Fruit fly (Drosophila melanogaster): ENCODE data around the gene CG3862.

CG3862 gene

DNA sequence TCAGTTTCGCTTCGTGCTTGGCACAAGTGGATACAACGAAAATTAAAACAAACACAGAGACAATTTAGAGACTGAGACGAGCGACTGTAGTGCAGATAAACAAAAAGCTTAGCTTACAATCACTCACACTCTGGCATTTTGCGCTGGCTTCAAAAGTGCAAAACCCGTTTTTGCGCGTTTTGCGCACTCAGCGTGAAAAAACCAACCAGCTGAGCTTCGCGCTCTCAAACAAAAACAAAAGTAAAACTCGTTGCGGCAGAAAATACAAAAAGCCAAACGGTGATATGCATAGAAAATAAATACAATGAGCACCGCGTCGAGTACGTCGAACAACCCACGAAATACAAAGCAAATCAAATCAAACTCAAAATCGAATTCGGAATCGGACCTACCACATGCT, 15.1 kb upstream of the CG3862 start:
- no peak for TF ChIP-seq noc (tag; optimal IDR thresholded peaks at IDR 0.05)

DNA sequence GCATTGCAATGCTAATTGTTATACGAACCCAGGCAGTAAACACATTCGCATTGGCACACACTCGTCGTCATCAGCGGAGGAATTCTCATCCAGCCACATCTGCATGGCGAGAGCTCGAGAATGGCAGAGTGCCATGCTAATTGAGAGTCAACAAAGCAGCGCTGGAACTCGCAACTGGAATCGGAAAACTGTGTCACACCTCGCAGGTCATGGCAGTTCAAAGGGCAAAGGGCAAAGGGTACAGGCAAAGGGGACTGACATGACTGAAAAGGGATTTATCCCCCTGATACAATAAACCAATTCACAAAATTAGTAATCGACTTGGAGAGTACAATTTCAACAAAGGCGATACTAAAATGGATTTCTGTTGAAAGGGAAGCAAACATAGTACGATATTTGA, 14.4 kb upstream of the CG3862 start:
- TF ChIP-seq noc (tag; optimal IDR thresholded peaks at IDR 0.05), result no peak

DNA sequence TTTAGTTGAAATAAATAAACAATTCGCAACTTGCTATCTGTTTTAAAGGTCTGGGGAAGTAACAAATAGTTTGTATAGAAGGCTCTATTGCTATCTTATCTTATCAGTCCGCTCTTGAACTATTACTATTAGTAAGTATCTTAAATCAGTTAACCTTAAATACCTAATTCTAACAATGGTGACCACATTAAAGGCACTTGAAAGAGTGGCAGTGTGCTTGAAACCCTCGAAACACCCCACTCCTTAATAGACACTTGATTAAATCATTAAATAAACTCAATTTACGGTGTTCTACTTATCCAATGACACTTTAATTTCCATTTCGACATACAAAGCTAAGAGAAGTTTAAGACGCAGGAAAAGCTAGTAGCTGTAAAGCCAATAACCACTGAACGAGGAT, 13.1 kb upstream of the CG3862 start:
- TF ChIP-seq noc (tag; optimal IDR thresholded peaks at IDR 0.05), result peak; percentile 67

DNA sequence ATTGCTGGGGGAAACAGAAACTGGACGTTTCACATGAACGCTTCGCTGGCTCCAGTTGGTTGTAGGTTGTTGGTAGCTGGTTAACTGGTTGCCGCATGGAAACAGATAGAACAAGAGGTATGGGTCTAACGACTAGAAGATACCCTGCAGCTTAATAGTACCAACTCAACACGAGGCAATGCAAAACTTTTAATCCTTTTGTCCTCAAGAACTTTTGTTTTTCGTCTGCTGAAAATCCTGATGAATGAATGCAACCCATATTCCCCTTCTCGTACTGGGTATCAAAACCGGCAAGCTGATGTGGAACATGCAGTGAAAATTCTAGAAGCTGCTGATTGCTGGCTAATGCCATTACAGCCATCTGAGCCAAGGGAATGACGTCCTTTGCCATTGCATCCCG, 12.3 kb upstream of the CG3862 start:
- TF ChIP-seq noc (tag; optimal IDR thresholded peaks at IDR 0.05), result no peak

DNA sequence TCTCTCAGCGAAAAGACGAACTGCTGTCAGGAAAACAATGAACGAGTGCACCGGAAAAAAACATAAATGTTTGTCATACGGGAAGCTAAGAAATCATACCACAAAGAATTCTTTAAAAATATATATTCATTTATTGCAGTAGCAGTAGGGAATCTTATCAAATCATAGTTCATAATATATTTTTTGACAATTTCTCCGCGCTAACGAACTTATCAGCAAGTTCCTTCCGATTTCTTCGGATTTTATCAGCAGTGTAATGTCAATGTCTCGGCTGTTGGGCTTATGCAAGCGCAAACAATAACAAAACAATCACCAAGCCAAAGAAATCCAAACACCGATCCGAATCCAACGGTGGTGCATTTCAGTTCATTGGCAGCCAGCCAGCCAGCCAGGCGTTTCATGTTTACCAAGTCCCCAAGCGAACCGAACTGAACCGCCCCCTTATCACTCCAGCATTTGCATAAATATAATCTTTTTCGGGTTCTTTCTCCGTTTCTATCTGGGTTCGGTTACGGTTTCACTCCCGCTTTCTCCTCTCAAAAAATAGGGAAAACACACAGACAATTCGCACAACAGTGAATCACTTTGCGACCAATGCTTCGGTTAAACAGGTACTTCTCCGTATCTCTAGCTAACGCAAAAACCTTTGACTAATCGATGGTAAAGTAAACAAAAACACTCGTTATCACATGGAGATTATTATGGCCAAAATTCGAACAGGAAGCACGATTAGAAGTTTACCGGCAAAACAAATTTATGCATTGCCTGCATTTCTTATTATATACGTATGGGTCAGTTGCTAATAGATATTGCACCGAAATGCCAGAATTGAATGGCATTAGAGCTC, 2.1 kb upstream of the CG3862 start:
- no peak for TF ChIP-seq noc (tag; optimal IDR thresholded peaks at IDR 0.05)

DNA sequence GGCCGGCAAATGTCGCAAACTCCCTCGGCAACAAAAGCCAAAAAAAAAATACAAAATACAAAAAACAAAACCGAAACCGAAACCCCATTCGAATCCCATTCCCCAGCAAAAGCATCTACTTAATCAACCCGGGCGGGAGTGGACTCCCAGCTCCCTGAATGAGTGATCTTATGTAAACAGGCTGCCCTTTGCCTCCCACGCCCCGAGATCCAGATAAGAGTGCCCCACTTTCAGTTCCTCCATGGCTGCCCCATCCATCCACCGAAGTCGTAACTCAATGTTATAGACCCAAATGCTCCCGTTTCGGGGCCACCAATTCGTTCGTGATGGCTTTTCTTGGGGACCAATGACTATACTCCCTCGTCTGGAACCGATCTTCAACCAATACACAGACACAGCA, 1.4 kb upstream of the CG3862 start:
- TF ChIP-seq noc (tag; optimal IDR thresholded peaks at IDR 0.05), result no peak

DNA sequence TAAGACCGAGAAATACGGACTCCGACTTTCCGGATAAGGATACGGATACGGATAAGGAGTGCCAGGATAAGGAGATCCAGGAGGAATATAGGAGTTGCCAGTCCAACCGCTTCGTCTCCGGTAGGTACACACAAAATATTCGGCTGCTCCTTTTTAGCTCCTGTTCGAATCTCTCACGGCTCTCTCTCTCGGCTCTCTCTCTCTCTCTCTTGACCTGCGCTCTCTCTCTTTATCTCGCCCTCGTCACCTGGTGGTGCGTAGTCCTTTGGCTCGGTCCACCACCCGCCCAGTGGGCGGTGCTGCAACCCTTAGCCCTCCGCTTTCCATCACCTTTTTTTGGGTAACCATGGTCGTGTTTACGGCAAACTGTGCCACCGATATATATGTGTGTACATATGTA, 727 bp upstream of the CG3862 start:
- TF ChIP-seq noc (tag; optimal IDR thresholded peaks at IDR 0.05), result no peak

DNA sequence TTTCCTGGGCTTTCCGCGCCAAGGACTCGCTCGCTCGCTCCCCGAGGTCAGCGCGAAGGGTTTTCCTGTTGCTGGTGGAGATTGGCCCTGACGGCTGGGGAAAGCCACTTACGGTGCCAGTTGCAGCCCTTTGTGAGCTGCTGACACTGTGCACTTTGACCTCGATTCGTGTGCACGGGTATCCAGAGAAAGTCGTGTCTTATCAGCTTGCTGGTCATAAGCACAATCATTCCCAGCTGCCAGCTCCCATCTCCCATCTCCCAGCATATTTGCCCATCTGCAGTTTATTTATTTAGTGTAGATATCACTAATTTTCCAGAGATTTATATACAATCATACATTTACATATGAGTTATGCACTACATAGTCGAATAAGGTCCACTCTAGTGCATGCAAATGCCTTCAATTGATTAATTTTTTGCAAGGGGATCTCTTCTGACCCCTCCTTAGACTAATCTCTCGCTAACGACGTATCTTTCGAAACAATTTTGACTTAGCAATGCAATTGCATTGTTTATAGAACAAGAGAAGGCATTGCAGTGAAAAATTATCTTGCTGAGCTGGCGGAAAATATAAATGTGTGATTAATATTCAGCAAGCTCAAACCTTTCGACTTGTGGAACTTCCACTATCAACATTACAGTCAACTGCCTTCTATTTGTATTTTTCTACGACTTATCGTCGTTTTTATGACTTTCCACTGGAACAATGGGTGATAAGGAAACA, 3.5 kb downstream of the CG3862 start:
- no peak for TF ChIP-seq noc (tag; optimal IDR thresholded peaks at IDR 0.05)

DNA sequence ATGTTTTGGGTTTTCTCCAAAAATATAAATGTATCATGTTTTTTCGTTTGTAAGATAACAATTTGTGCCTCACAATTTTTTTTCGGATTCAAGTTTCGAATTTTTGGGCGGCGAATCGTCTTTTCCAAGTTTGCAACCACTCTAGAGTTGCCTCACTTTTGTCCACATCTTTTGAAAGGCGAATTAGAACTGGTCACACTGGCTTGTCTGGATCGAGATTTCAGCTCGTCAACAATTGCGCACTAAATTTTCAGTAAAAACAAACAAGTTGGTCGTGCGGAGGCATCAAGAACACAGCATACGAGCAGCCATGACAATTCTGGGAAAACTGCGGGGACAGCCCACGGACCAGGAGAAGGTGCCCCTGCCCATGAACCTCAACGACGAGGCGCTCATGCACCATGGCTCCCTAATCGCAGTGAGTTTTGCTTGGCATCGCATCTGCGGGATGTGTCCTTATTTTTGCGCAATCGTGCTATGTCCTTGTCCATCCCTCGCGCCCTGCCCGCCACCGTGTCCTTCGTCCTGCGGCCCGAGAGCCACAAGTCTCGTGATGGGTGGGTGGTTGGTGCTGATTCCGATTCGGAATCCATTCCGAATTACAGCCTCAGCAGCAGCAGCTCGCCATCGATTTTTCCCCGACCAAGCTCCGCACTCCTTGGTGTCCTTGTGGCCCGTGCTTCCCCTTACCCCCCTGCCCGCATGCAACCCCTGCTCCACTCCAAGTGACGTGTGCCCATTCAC, 4.2 kb downstream of the CG3862 start, which contains the start of gene CG3662:
Gene CG3662, plus strand, starts transcription at position 48 of the 744 bp plus-strand sequence.
- peak; percentile 17 for TF ChIP-seq noc (tag; optimal IDR thresholded peaks at IDR 0.05)

DNA sequence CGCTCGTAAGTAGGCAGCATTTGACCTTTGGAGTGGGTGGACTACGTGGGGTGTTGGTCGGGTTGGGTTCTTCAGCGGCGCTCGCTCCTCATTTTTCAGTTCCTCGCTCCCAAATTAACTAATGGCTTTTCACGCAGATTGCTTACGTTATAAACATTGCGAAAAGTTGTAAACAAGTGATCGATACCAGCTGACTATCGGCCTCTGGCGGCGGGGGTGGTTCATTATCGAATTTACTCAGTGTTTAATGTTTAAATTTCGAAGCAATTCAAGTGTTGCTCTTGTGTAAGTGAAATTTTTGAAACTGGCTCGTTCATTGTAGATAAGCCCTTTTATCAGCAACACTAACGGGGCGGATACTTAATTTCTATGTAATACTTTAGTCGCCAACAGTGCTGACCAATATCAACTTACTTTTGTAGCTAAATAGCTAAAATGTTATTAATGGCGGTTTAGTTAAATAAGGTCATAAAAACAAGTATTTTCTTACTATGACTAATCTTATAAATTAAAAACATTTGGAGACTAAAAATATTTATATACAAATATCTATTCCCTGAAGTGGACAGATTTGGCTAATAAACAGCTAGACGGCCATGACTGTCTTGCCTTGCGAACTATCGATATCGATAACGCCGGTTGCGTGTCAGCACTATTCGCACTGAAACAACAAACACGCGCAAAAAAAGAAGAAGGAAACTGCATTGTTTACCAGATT, 6.2 kb downstream of the CG3862 start, which contains the start of the genes PGAP2 and Clp:
Gene PGAP2, minus strand, starts transcription at position 194 of the 718 bp plus-strand sequence.
Gene Clp, plus strand, starts transcription at position 650 of the 718 bp plus-strand sequence.
- TF ChIP-seq noc (tag; optimal IDR thresholded peaks at IDR 0.05), result peak; percentile 66

DNA sequence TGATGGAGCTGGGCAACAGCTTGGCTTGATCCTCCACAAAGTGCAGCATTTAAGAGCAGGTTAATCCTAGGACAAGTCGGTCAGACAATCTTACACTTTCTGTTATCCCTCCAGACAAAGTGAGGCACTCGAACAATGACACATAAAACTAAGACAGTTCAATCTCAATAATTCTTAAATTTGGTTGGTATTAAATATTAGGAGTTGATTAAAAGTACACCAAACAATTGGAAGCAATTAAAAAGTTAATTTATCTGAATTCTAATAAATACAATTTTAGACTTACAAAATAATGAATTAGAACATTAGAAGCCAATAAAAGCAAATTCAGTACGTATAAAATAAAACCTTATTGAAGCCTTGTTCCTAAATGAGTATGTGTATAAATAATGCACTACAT, 7.8 kb downstream of the CG3862 start, which contains the start of gene CG15880:
Gene CG15880, minus strand, starts transcription at position 101 of the 400 bp plus-strand sequence.
- TF ChIP-seq noc (tag; optimal IDR thresholded peaks at IDR 0.05), result no peak

DNA sequence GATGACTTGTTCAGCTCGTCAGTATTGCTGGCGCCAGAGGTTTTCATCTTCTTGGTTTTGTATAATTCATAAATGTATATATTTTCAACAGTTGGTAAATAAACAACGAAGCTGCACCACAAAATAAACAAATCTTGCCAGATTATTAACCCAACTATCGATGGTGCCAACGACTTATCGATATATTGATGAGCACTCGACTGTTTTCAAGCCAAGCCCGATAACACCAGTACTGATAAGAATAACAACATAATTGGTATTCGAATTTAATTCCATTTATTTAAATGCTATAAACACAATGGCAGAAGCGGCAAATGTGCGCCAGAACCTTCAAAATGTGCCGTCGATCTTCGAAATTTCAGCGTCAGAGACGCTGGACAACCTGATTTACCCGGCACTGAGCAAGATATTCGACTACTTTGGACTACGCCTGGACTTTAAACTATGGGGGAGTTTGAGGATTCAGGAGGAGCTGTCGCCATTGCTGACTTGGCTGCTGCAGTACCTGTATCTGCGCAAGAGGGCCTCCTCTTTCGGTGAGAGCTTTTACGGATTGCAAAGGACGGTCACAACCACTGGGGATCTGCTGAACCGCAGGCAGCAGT, 9.8 kb downstream of the CG3862 start, which contains the start of the genes Saf6 and Pex12:
Gene Saf6, minus strand, starts transcription at position 166 of the 605 bp plus-strand sequence.
Gene Pex12, plus strand, starts transcription at position 209 of the 605 bp plus-strand sequence.
- TF ChIP-seq noc (tag; optimal IDR thresholded peaks at IDR 0.05), result no peak

DNA sequence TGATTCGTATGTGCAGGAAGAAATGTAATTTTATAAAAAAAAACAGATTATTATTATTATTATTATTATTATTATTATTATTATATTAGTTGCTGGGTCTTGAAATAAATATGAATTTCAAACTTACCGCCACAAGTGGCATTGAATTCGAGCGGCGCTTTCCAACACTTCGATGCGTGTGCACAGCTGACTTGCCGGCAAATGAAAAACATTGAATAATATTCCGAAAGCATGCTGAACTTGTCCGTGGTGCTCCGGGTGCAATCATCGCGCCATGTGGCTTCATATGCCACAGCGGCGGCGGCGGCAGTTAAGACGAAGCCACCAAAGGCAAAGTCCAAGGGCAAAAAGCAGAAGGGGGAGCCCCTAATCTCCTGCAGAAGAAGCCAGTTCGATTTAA, 14.3 kb downstream of the CG3862 start, which contains the start of gene Dbp21E2:
Gene Dbp21E2, plus strand, starts transcription at position 180 of the 400 bp plus-strand sequence.
- no peak for TF ChIP-seq noc (tag; optimal IDR thresholded peaks at IDR 0.05)

DNA sequence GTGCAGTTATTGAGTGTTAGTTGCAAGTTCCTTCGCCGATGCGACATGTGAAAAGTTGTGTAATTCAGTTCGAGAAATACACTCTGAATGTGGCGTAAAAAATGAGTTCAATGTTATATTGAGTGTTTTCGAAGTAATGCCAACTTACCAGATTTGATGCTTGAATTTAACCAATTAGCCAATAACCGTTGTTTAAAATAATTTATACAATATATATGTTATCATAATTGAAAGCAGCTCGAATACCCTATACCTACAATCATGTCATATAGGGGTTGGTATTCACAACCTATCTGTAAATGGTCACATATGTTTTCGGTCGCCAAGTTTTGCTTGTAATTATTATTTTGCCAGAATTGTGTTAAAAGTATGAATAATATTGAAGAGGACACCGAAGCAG, 15.4 kb downstream of the CG3862 start, which contains the start of gene Nnf1b:
Gene Nnf1b, plus strand, starts transcription at position 301 of the 400 bp plus-strand sequence.
- no peak for TF ChIP-seq noc (tag; optimal IDR thresholded peaks at IDR 0.05)

DNA sequence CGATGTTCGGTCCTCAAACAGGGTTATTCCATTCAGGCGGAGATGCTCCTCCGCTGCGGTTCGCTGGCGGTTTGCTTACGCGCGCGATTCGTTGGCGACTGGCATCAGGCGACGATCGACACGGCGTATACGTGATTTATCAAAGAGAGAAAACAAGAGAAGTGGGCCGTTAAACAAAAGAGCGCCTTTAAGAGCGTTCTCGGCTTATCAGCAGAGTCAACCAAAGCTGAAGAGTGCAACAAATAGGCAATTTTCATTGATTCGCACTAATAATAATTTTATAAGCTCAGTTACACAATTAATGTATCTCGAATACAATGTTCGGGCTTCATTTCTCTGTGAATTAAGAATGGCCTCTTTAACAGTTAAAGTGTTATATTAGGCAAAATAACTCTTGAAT, 35.0 kb downstream of the CG3862 start, which contains the start of gene Pkg21D:
Gene Pkg21D, minus strand, starts transcription at position 101 of the 400 bp plus-strand sequence.
- no peak for TF ChIP-seq noc (tag; optimal IDR thresholded peaks at IDR 0.05)
